Worm (Caenorhabditis elegans): ENCODE results near the gene T25D1.1.

DNA sequence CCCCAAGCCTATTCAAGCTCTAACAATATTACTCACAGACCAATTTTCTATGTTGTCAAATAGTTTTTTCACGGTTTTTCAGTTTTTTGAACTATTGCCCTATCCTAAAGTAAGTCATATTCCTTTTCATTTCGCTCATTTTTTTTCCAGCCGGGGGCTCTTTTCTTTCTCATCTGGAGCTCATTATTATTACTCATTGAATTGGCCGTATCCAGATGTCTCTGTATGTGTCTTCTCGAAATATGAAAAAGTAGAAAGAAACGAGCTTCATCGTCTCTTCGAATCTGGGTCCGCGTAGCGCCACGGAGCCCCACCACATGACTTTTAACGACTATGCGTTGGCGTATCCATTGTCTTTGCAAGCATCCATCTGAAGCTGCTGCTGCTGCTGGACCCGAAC is 10.8 kb downstream of the T25D1.1 start:
- TF ChIP-seq W03F9.2 (tag; optimal IDR thresholded peaks at IDR 0.05) (no peak), him-1 (tag; optimal IDR thresholded peaks at IDR 0.05) (no peak)
